Worm (Caenorhabditis elegans): ENCODE data around the gene F56A8.5.

- TF ChIP-seq Y116A8C.19 (tag; optimal IDR thresholded peaks at IDR 0.05; ENCODE audit: borderline replicate concordance) (no peak), ztf-11 (tag; optimal IDR thresholded peaks at IDR 0.05) (no peak), nhr-20 (tag; optimal IDR thresholded peaks at IDR 0.05) (no peak), unc-62 (GFP tag; optimal IDR thresholded peaks at IDR 0.05) (no peak), sptf-1 (tag; optimal IDR thresholded peaks at IDR 0.05) (no peak), ztf-4 (tag; optimal IDR thresholded peaks at IDR 0.05) (no peak), tbx-2 (tag; optimal IDR thresholded peaks at IDR 0.05) (no peak), pag-3 (tag; optimal IDR thresholded peaks at IDR 0.05; ENCODE audit: borderline replicate concordance, insufficient read depth) (no peak), snpc-4 (tag; optimal IDR thresholded peaks at IDR 0.05) (no peak), blmp-1 (tag; optimal IDR thresholded peaks at IDR 0.05) (no peak), egl-27 (tag; optimal IDR thresholded peaks at IDR 0.05) (no peak), unc-130 (tag; optimal IDR thresholded peaks at IDR 0.05) (no peak)
Observed at ce11 chrIII:13262987-13263386, 2.7 kb upstream of the F56A8.5 start, which contains the start of gene F56A8.4.
